Fruit fly (Drosophila melanogaster) whole organism, embryonic: ENCODE data around the gene Cpsf5.

Experiments
- Bdp1 ChIP-seq: fragments of 200-800 bp; sonication (Bioruptor generic); optimal IDR thresholded peaks from 3 replicates; lab custom pipeline; 2016; ENCODE audit warnings: missing biosample characterization, missing genetic modification characterization
- Blimp-1 ChIP-seq: fragments of 200-800 bp; sonication (Bioruptor generic); optimal IDR thresholded peaks from 3 replicates; lab custom pipeline; 2018; ENCODE audit warnings: missing biosample characterization, missing genetic modification characterization, mild to moderate bottlenecking, moderate library complexity, missing genetic modification reagents
- CG10979 ChIP-seq: fragments of 200-800 bp; sonication (Bioruptor generic); optimal IDR thresholded peaks from 2 replicates; lab custom pipeline; 2018; ENCODE audit warnings: missing biosample characterization, mild to moderate bottlenecking, missing genetic modification characterization, moderate library complexity
- CG11247 ChIP-seq: fragments of 200-800 bp; sonication (Bioruptor generic); IDR thresholded peaks from 2 replicates; pipeline ENCODE4 v1.3.6; 2022; ENCODE audit warnings: missing biosample characterization, missing genetic modification characterization
- CG11560 ChIP-seq: fragments of 200-800 bp; sonication (Bioruptor generic); IDR thresholded peaks from 3 replicates; pipeline ENCODE4 v1.3.6; 2022; ENCODE audit warnings: missing biosample characterization, missing genetic modification characterization
- CG11723 ChIP-seq: fragments of 200-800 bp; sonication (Bioruptor generic); optimal IDR thresholded peaks from 2 replicates; lab custom pipeline; 2017; ENCODE audit warnings: missing biosample characterization, mild to moderate bottlenecking, missing genetic modification characterization
- CG12071 ChIP-seq: fragments of 200-800 bp; sonication (Bioruptor generic); optimal IDR thresholded peaks from 3 replicates; lab custom pipeline; 2018; ENCODE audit warnings: missing biosample characterization, mild to moderate bottlenecking, missing genetic modification characterization
- CG13123 ChIP-seq: fragments of 200-800 bp; sonication (Bioruptor generic); optimal IDR thresholded peaks from 2 replicates; lab custom pipeline; 2016; ENCODE audit warnings: missing biosample characterization, missing genetic modification characterization
- CG2120 ChIP-seq: fragments of 200-800 bp; sonication (Bioruptor generic); optimal IDR thresholded peaks from 3 replicates; lab custom pipeline; 2016; ENCODE audit warnings: missing biosample characterization, missing genetic modification characterization
- CG2199 ChIP-seq: fragments of 200-800 bp; sonication (Bioruptor generic); IDR thresholded peaks from 3 replicates; pipeline ENCODE4 v1.3.6; 2022; ENCODE audit warnings: missing biosample characterization, missing genetic modification characterization
- CG3065 ChIP-seq: fragments of 200-800 bp; sonication (Bioruptor generic); optimal IDR thresholded peaks from 2 replicates; lab custom pipeline; 2016; ENCODE audit warnings: missing biosample characterization, missing genetic modification characterization
- CG31224 ChIP-seq: fragments of 200-800 bp; sonication (Bioruptor generic); IDR thresholded peaks from 2 replicates; pipeline ENCODE4 v1.3.6; 2022; ENCODE audit warnings: missing biosample characterization, missing genetic modification characterization
- CG3163 ChIP-seq: fragments of 200-800 bp; sonication (Bioruptor generic); optimal IDR thresholded peaks from 3 replicates; lab custom pipeline; 2016; ENCODE audit warnings: missing biosample characterization, missing genetic modification characterization
- CG32532 ChIP-seq: fragments of 200-800 bp; sonication (Bioruptor generic); IDR thresholded peaks from 2 replicates; pipeline ENCODE4 v1.3.6; 2022; ENCODE audit warnings: missing biosample characterization, missing genetic modification characterization
- CG3838 ChIP-seq: fragments of 200-800 bp; sonication (Bioruptor generic); optimal IDR thresholded peaks from 3 replicates; lab custom pipeline; 2016; ENCODE audit warnings: missing biosample characterization, missing genetic modification characterization
- CG5953 ChIP-seq: fragments of 200-800 bp; sonication (Bioruptor generic); IDR thresholded peaks from 2 replicates; pipeline ENCODE4 v1.3.6; 2022; ENCODE audit warnings: missing biosample characterization, missing genetic modification characterization
- CG7839 ChIP-seq: fragments of 200-800 bp; sonication (Bioruptor generic); optimal IDR thresholded peaks from 3 replicates; lab custom pipeline; 2018; ENCODE audit warnings: missing biosample characterization, mild to moderate bottlenecking, missing genetic modification characterization, moderate library complexity
- CG8290 ChIP-seq, 3 experiments: fragments of 200-800 bp; sonication (Bioruptor generic); optimal IDR thresholded peaks; 2 replicates each; lab custom pipeline; 2016 to 2019; ENCODE audit warnings: missing biosample characterization in 3 of 3, missing genetic modification characterization in 3 of 3, mild to moderate bottlenecking in 2 of 3, moderate library complexity in 1 of 3
- CG8359 ChIP-seq: fragments of 200-800 bp; sonication (Bioruptor generic); optimal IDR thresholded peaks from 2 replicates; lab custom pipeline; 2017; ENCODE audit warnings: missing biosample characterization, mild to moderate bottlenecking, missing genetic modification characterization, borderline replicate concordance
- CG9727 ChIP-seq: fragments of 200-800 bp; sonication (Bioruptor generic); optimal IDR thresholded peaks from 3 replicates; lab custom pipeline; 2017; ENCODE audit warnings: missing biosample characterization, mild to moderate bottlenecking, missing genetic modification characterization
- CG9932 ChIP-seq: fragments of 200-800 bp; sonication (Bioruptor generic); IDR thresholded peaks from 2 replicates; pipeline ENCODE4 v1.3.6; 2022; ENCODE audit warnings: missing biosample characterization, missing genetic modification characterization
- CHES-1-like ChIP-seq: fragments of 200-800 bp; sonication (Bioruptor generic); optimal IDR thresholded peaks from 2 replicates; lab custom pipeline; 2016; ENCODE audit warnings: missing biosample characterization, missing genetic modification characterization
- Chrac-16 ChIP-seq: fragments of 200-800 bp; sonication (Bioruptor generic); optimal IDR thresholded peaks from 3 replicates; lab custom pipeline; 2016; ENCODE audit warnings: missing biosample characterization, missing genetic modification characterization
- CrebB ChIP-seq: fragments of 200-800 bp; sonication (Bioruptor generic); optimal IDR thresholded peaks from 3 replicates; lab custom pipeline; 2018; ENCODE audit warnings: missing biosample characterization, mild to moderate bottlenecking, missing genetic modification characterization
- E2f1 ChIP-seq: fragments of 200-800 bp; sonication (Bioruptor generic); IDR thresholded peaks from 2 replicates; pipeline ENCODE4 v1.3.6; 2022; ENCODE audit warnings: missing biosample characterization, missing genetic modification characterization
- Ets97D ChIP-seq: fragments of 200-800 bp; sonication (Bioruptor generic); optimal IDR thresholded peaks from 3 replicates; lab custom pipeline; 2016; ENCODE audit warnings: missing biosample characterization, missing genetic modification characterization
- Hmr ChIP-seq: fragments of 200-800 bp; sonication (Bioruptor generic); optimal IDR thresholded peaks from 3 replicates; lab custom pipeline; 2017; ENCODE audit warnings: mild to moderate bottlenecking, missing biosample characterization, missing genetic modification reagents, missing genetic modification characterization
- Meics ChIP-seq: fragments of 200-800 bp; sonication (Bioruptor generic); optimal IDR thresholded peaks from 2 replicates; lab custom pipeline; 2017; ENCODE audit warnings: missing biosample characterization, mild to moderate bottlenecking, missing genetic modification characterization
- Neu2 ChIP-seq: fragments of 200-800 bp; sonication (Bioruptor generic); optimal IDR thresholded peaks from 3 replicates; lab custom pipeline; 2016; ENCODE audit warnings: missing biosample characterization, missing genetic modification characterization, borderline replicate concordance
- Sox102F ChIP-seq: fragments of 200-800 bp; sonication (Bioruptor generic); optimal IDR thresholded peaks from 2 replicates; lab custom pipeline; 2018; ENCODE audit warnings: missing biosample characterization, mild to moderate bottlenecking, missing genetic modification characterization, moderate library complexity
- Sry-β ChIP-seq: fragments of 200-800 bp; sonication (Bioruptor generic); optimal IDR thresholded peaks from 2 replicates; lab custom pipeline; 2018; ENCODE audit warnings: missing biosample characterization, mild to moderate bottlenecking, missing genetic modification characterization, moderate library complexity
- Ssrp ChIP-seq: fragments of 200-800 bp; sonication (Bioruptor generic); optimal IDR thresholded peaks from 2 replicates; lab custom pipeline; 2018; ENCODE audit warnings: missing biosample characterization, mild to moderate bottlenecking, missing genetic modification characterization, moderate library complexity
- ab ChIP-seq: fragments of 200-800 bp; sonication (Bioruptor generic); optimal IDR thresholded peaks from 2 replicates; lab custom pipeline; 2016; ENCODE audit warnings: missing biosample characterization, missing genetic modification characterization
- al ChIP-seq: fragments of 200-800 bp; sonication (Bioruptor generic); IDR thresholded peaks from 2 replicates; pipeline ENCODE4 v1.3.6; 2022; ENCODE audit warnings: missing biosample characterization, missing genetic modification characterization
- amos ChIP-seq: fragments of 200-800 bp; sonication (Bioruptor generic); IDR thresholded peaks from 2 replicates; pipeline ENCODE4 v1.3.6; 2022; ENCODE audit warnings: missing biosample characterization, missing genetic modification characterization; ENCODE audit not compliant: partially characterized antibody
- br ChIP-seq: fragments of >200 bp; optimal IDR thresholded peaks from 2 replicates; lab custom pipeline; 2017
- chif ChIP-seq, 2 experiments: fragments of 200-800 bp; sonication (Bioruptor generic); optimal IDR thresholded peaks; 3 replicates each; lab custom pipeline; 2016; ENCODE audit warnings: missing biosample characterization in 2 of 2, missing genetic modification characterization in 2 of 2
- chinmo ChIP-seq: fragments of 200-800 bp; sonication (Bioruptor generic); IDR thresholded peaks from 4 replicates; pipeline ENCODE4 v1.3.6; 2022; ENCODE audit warnings: missing biosample characterization, missing genetic modification characterization; ENCODE audit not compliant: partially characterized antibody
- dpn ChIP-seq, 2 experiments: fragments of 200-800 bp; sonication (Bioruptor generic); optimal IDR thresholded peaks; 3 replicates each; lab custom pipeline; 2016; ENCODE audit warnings: missing biosample characterization in 2 of 2, missing genetic modification characterization in 2 of 2
- gem ChIP-seq: fragments of 200-800 bp; sonication (Bioruptor generic); optimal IDR thresholded peaks from 2 replicates; lab custom pipeline; 2019; ENCODE audit warnings: missing biosample characterization, mild to moderate bottlenecking, missing genetic modification characterization, moderate library complexity
- grn ChIP-seq: fragments of 200-800 bp; sonication (Bioruptor generic); optimal IDR thresholded peaks from 3 replicates; lab custom pipeline; 2017; ENCODE audit warnings: missing biosample characterization, missing genetic modification characterization
- gsb-n ChIP-seq: fragments of 200-800 bp; sonication (Bioruptor generic); optimal IDR thresholded peaks from 3 replicates; lab custom pipeline; 2018; ENCODE audit warnings: missing biosample characterization, mild to moderate bottlenecking, missing genetic modification characterization
- hth ChIP-seq: fragments of >200 bp; optimal IDR thresholded peaks from 2 replicates; lab custom pipeline; 2017; ENCODE audit warnings: inconsistent platforms
- mam ChIP-seq: fragments of 200-800 bp; sonication (Bioruptor generic); optimal IDR thresholded peaks from 3 replicates; lab custom pipeline; 2016; ENCODE audit warnings: missing biosample characterization, missing genetic modification characterization
- onecut ChIP-seq: fragments of 200-800 bp; sonication (Bioruptor generic); IDR thresholded peaks from 2 replicates; pipeline ENCODE4 v1.3.6; 2022; ENCODE audit warnings: missing biosample characterization, missing genetic modification characterization
- pho ChIP-seq: fragments of 200-800 bp; sonication (Bioruptor generic); optimal IDR thresholded peaks from 2 replicates; lab custom pipeline; 2016; ENCODE audit warnings: missing biosample characterization, missing genetic modification characterization
- seq ChIP-seq: fragments of 200-800 bp; sonication (Bioruptor generic); IDR thresholded peaks from 2 replicates; pipeline ENCODE4 v1.3.6; 2022; ENCODE audit warnings: missing biosample characterization, missing genetic modification characterization
- slbo ChIP-seq: fragments of 200-800 bp; sonication (Bioruptor generic); IDR thresholded peaks from 2 replicates; pipeline ENCODE4 v1.3.6; 2022; ENCODE audit warnings: missing biosample characterization, missing genetic modification characterization
- unc-4 ChIP-seq: fragments of 200-800 bp; sonication (Bioruptor generic); IDR thresholded peaks from 2 replicates; pipeline ENCODE4 v1.3.6; 2022; ENCODE audit warnings: missing biosample characterization, missing genetic modification characterization; ENCODE audit not compliant: partially characterized antibody
- zen2 ChIP-seq: fragments of 200-800 bp; sonication (Bioruptor generic); IDR thresholded peaks from 3 replicates; pipeline ENCODE4 v1.3.6; 2022; ENCODE audit warnings: missing biosample characterization, missing genetic modification characterization; ENCODE audit not compliant: partially characterized antibody

The Cpsf5 gene

dm6 chr3L:9462247-9462769 lies 51.5 kb downstream of the Cpsf5 start:
- TF ChIP-seq CG12071 (GFP tag; lab: Kevin White, UChicago): peak; percentile 84
- peak; percentile 82 for TF ChIP-seq seq (GFP tag; lab: Robert Waterston, UW)
- peak; percentile 50 for TF ChIP-seq CG3163
- no peak for TF ChIP-seq Neu2 (GFP tag; lab: Kevin White, UChicago)
- TF ChIP-seq gsb-n (tag; lab: Kevin White, UChicago): peak; percentile 91
- TF ChIP-seq CG31224 (GFP tag; lab: Robert Waterston, UW): 0 out of 2 replicates have a peak, but pooled peaks have one; percentile 35
- peak; percentile 75 for TF ChIP-seq CG8290 (GFP tag; optimal IDR thresholded peaks at IDR 0.05; lab: Kevin White, UChicago)
- peak; percentile 54 to 77 for TF ChIP-seq CG8290 (tag; optimal IDR thresholded peaks at IDR 0.05; lab: Kevin White, UChicago)
- no peak for TF ChIP-seq br (lab: Kevin White, UChicago)
- peak; percentile 92 for TF ChIP-seq CG9727 (GFP tag; lab: Kevin White, UChicago)
- peak; percentile 91 for TF ChIP-seq CG7839 (tag; lab: Kevin White, UChicago)
- TF ChIP-seq CG2199 (GFP tag; lab: Robert Waterston, UW): peak; percentile 90; the same call in 2 of the 3 replicates
- TF ChIP-seq pho (GFP tag; lab: Kevin White, UChicago): peak; percentile 81
- TF ChIP-seq Ssrp (tag; lab: Kevin White, UChicago): peak; percentile 91
- no peak for TF ChIP-seq unc-4 (GFP tag; lab: Robert Waterston, UW)
- TF ChIP-seq amos (GFP tag; lab: Robert Waterston, UW): no peak
- peak; percentile 45 for TF ChIP-seq CG9932 (GFP tag; lab: Robert Waterston, UW)
- TF ChIP-seq CG5953 (GFP tag; lab: Robert Waterston, UW): peak; percentile 51; the same call in 1 of the 2 replicates
- TF ChIP-seq Sry-β (GFP tag; lab: Kevin White, UChicago): peak; percentile 54
- no peak for TF ChIP-seq ab
- peak; percentile 45 for TF ChIP-seq Ets97D
- TF ChIP-seq onecut (GFP tag; lab: Robert Waterston, UW): peak; percentile 69
- TF ChIP-seq chinmo: no peak
- TF ChIP-seq chif (GFP tag; optimal IDR thresholded peaks at IDR 0.05; lab: Kevin White, UChicago): peak; percentile 60 to 76
- peak; percentile 53; the same call in 1 of the 2 replicates for TF ChIP-seq al (GFP tag; lab: Robert Waterston, UW)
- peak; percentile 67 for TF ChIP-seq CG3065 (GFP tag; lab: Kevin White, UChicago)
- peak; percentile 70 for TF ChIP-seq slbo (GFP tag; lab: Robert Waterston, UW)
- TF ChIP-seq CG10979: peak; percentile 96
- TF ChIP-seq grn (GFP tag; lab: Kevin White, UChicago): no peak
- peak; percentile 88 for TF ChIP-seq Sox102F (GFP tag; lab: Kevin White, UChicago)
- peak; percentile 71 for TF ChIP-seq Bdp1
- peak; percentile 81 for TF ChIP-seq CG11723 (GFP tag; lab: Kevin White, UChicago)
- TF ChIP-seq CG13123: peak; percentile 61
- no peak for TF ChIP-seq hth (lab: Kevin White, UChicago)
- TF ChIP-seq E2f1 (GFP tag; lab: Robert Waterston, UW): peak; percentile 77
- TF ChIP-seq dpn (GFP tag; optimal IDR thresholded peaks at IDR 0.05; lab: Kevin White, UChicago): peak; percentile 73 to 77
- peak; percentile 82 for TF ChIP-seq CG2120 (GFP tag; lab: Kevin White, UChicago)
- TF ChIP-seq CG3838 (GFP tag; lab: Kevin White, UChicago): peak; percentile 24
- TF ChIP-seq Blimp-1: peak; percentile 92
- TF ChIP-seq Meics: peak; percentile 91
- TF ChIP-seq CG8359 (GFP tag; lab: Kevin White, UChicago): peak; percentile 68
- no peak for TF ChIP-seq zen2 (GFP tag; lab: Robert Waterston, UW)
- peak; percentile 80 for TF ChIP-seq CrebB (tag; lab: Kevin White, UChicago)
- peak; percentile 97 for TF ChIP-seq gem (tag; lab: Kevin White, UChicago)
- peak; percentile 73; the same call in 1 of the 2 replicates for TF ChIP-seq CG32532 (GFP tag; lab: Robert Waterston, UW)
- TF ChIP-seq Chrac-16 (GFP tag; lab: Kevin White, UChicago): peak; percentile 65
- TF ChIP-seq CG11247 (GFP tag; lab: Robert Waterston, UW): no peak
- TF ChIP-seq Hmr (GFP tag; lab: Kevin White, UChicago): peak; percentile 92
- peak; percentile 63 for TF ChIP-seq mam (GFP tag; lab: Kevin White, UChicago)
- TF ChIP-seq CG11560 (tag; lab: Robert Waterston, UW): 0 out of 3 replicates have a peak, but pooled peaks have one; percentile 28
- TF ChIP-seq CHES-1-like (GFP tag; lab: Kevin White, UChicago): peak; percentile 69
